Worm (Caenorhabditis elegans): Measurements from ENCODE around the gene cct-5.
A peak's percentile ranks its signal among the peaks of the same experiment; 100 is the strongest.

cct-5 gene

ce11 chrIII:4544959-4545358, 37.0 kb upstream of the cct-5 start, which contains the start of gene M88.3:
TSS of gene M88.3 (minus strand) at chrIII:4545059.
- TF ChIP-seq skn-1 (tag; optimal IDR thresholded peaks at IDR 0.05), result no peak

DNA sequence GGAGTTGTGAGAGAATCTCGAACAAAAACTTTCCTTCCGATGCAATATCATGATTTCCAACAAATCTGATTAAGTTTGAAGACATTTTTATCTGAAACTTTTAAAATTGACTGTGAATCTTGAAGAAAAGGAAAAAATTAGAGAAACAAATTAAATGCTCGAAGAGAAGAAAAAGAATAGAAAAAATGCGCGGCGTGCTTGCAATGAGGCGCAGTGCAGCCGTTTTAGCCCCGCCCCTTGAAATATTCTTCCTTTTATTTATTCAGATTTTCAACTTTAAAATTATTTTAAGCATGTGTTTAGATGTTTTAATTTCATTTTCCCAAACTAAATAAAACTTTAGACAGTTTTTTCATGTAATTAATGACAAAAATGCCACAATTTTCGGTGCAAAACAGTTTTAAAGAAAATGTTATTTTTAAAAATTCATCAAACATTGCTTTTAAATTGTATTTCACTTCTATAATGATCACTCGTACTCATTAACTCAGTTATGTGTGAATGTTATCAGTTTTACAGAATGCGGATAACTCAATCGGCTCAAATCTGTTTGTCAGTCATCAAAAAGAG, 34.5 kb upstream of the cct-5 start, which contains the start of the genes mrps-34 and cisd-3.1:
TSS of gene mrps-34 (minus strand) at position 91 of the 570 bp plus-strand sequence.
TSS of gene cisd-3.1 (plus strand) at position 520 of the 570 bp plus-strand sequence.
- TF ChIP-seq snpc-4 (tag; optimal IDR thresholded peaks at IDR 0.05) (no peak), vab-15 (tag; optimal IDR thresholded peaks at IDR 0.05) (no peak), unc-30 (tag; optimal IDR thresholded peaks at IDR 0.05) (no peak), nhr-28 (tag; optimal IDR thresholded peaks at IDR 0.05) (no peak), Y116A8C.19 (tag; optimal IDR thresholded peaks at IDR 0.05; ENCODE audit: borderline replicate concordance) (no peak), aly-2 (tag; optimal IDR thresholded peaks at IDR 0.05) (no peak), ceh-90 (tag; optimal IDR thresholded peaks at IDR 0.05) (no peak), ets-5 (GFP tag; IDR thresholded peaks at IDR 0.05) (no peak), nhr-20 (tag; optimal IDR thresholded peaks at IDR 0.05) (no peak), alr-1 (tag; optimal IDR thresholded peaks at IDR 0.05; ENCODE audit: borderline replicate concordance) (no peak), hlh-17 (GFP tag; optimal IDR thresholded peaks at IDR 0.05; ENCODE audit: borderline replicate concordance) (no peak), nhr-237 (tag; optimal IDR thresholded peaks at IDR 0.05) (no peak), unc-86 (tag; optimal IDR thresholded peaks at IDR 0.05) (no peak), zip-4 (GFP tag; optimal IDR thresholded peaks at IDR 0.05) (no peak), mep-1 (tag; optimal IDR thresholded peaks at IDR 0.05) (no peak), C04F5.9 (tag; optimal IDR thresholded peaks at IDR 0.05) (no peak), ztf-4 (tag; optimal IDR thresholded peaks at IDR 0.05) (no peak), C34B4.2 (tag; optimal IDR thresholded peaks at IDR 0.05) (no peak), dpl-1 (GFP tag; optimal IDR thresholded peaks at IDR 0.05) (peak in 2 of 3 experiments; percentile 7 to 31), hpl-2 (GFP tag; optimal IDR thresholded peaks at IDR 0.05) (no peak), hlh-4 (tag; optimal IDR thresholded peaks at IDR 0.05) (no peak), xbp-1 (tag; optimal IDR thresholded peaks at IDR 0.05) (peak; percentile 7), efl-1 (optimal IDR thresholded peaks at IDR 0.05) (peak; percentile 7 to 27), efl-1 (GFP tag; optimal IDR thresholded peaks at IDR 0.05 in 1 of 2) (peak in 1 of 2 experiments; percentile 14), rnt-1 (tag; optimal IDR thresholded peaks at IDR 0.05) (no peak), fkh-4 (tag; optimal IDR thresholded peaks at IDR 0.05; ENCODE audit: borderline replicate concordance) (no peak), blmp-1 (tag; optimal IDR thresholded peaks at IDR 0.05) (no peak), tlp-1 (tag; optimal IDR thresholded peaks at IDR 0.05) (no peak), fos-1 (tag; optimal IDR thresholded peaks at IDR 0.05) (no peak), lin-13 (GFP tag; optimal IDR thresholded peaks at IDR 0.05) (no peak), ztf-11 (tag; optimal IDR thresholded peaks at IDR 0.05) (no peak), lir-3 (tag; optimal IDR thresholded peaks at IDR 0.05; ENCODE audit: poor library complexity) (no peak), mdl-1 (tag; optimal IDR thresholded peaks at IDR 0.05) (no peak), nhr-85 (tag) (no peak), ceh-63 (GFP tag; optimal IDR thresholded peaks at IDR 0.05) (no peak), nhr-12 (tag; optimal IDR thresholded peaks at IDR 0.05) (no peak), ama-1 (optimal IDR thresholded peaks at IDR 0.05) (no peak), isw-1 (GFP tag; IDR thresholded peaks at IDR 0.05) (no peak), sox-4 (tag; optimal IDR thresholded peaks at IDR 0.05) (no peak), grh-1 (GFP tag; IDR thresholded peaks at IDR 0.05) (no peak), ceh-82 (tag; optimal IDR thresholded peaks at IDR 0.05) (no peak), lin-39 (tag; optimal IDR thresholded peaks at IDR 0.05) (no peak), lin-15B (tag; optimal IDR thresholded peaks at IDR 0.05) (no peak), lin-35 (GFP tag; optimal IDR thresholded peaks at IDR 0.05) (peak in 1 of 2 experiments; percentile 9), lsy-2 (tag; optimal IDR thresholded peaks at IDR 0.05) (peak in 1 of 2 experiments; percentile 57), F16B12.6 (tag; optimal IDR thresholded peaks at IDR 0.05) (peak; percentile 8), dsc-1 (tag; optimal IDR thresholded peaks at IDR 0.05) (no peak), elt-3 (tag; optimal IDR thresholded peaks at IDR 0.05) (no peak), pax-3 (tag; optimal IDR thresholded peaks at IDR 0.05) (no peak), sup-37 (GFP tag; optimal IDR thresholded peaks at IDR 0.05) (no peak)

All from whole organism, L1 larva.